Comparison of ENCODE assay signal across 1 fruit fly cellular context in the genomic region with DNA sequence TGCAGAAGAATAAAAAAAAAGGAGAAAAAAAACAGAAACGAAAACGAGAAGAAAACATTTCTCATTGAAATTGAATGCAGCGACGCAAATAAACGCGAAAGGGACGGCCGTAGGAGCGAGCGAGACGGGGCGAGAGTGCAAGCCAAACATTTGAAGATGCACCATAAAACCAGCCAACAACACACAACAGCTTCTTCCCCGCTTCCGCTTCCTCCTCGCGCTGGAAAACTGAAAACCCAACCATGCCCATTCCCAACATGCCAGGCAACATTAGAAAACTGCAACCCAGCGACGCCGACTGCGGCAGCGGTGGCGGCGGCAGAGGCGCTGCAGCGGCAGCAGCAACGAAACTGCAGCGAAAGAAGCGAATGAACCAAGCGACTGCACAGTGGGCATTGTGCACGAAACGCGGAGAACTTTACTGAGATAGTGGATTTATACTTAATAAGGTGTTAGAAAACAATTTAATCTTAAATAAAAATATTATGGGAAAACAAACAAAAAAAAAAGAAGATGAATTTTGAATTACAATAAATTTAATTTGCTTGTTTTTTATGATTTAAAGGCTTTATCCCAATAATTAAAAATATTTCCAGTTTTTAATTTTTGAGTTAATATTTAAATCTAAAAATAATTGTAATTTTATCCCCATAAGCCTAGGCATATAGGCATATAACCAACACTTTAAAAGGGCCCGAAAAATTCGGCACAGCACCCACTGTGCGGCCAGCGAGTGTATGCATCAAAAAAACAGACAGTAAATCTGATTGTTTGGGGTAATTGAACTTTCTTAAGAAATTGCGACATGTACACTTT.
TF ChIP-seq lines count a peak whose summit lies in the region.

No protein-coding gene starts in this region.

TF ChIP-seq in whole organism, embryonic, 481 proteins besides CTCF, POLR2A, EP300 and RAD21 (continued from another document):
- TF ChIP-seq Blimp-1 (GFP tag; optimal IDR thresholded peaks at IDR 0.05; lab: Kevin White, UChicago) (peak; percentile 70), CG7987 (GFP tag; optimal IDR thresholded peaks at IDR 0.05; lab: Kevin White, UChicago) (no peak), CG4328 (GFP tag; optimal IDR thresholded peaks at IDR 0.05; lab: Kevin White, UChicago) (peak; percentile 12), sens (GFP tag; lab: Kevin White, UChicago) (peak; percentile 92), HLH4C (GFP tag; IDR thresholded peaks at IDR 0.05; lab: Robert Waterston, UW; ENCODE audit: partially characterized antibody) (no peak), lilli (GFP tag; optimal IDR thresholded peaks at IDR 0.05; lab: Kevin White, UChicago) (peak; percentile 33), CG42726 (GFP tag; IDR thresholded peaks at IDR 0.05; lab: Robert Waterston, UW; ENCODE audit: partially characterized antibody) (no peak), Ets65A (GFP tag; lab: Kevin White, UChicago) (peak; percentile 71), da (GFP tag; optimal IDR thresholded peaks at IDR 0.05; lab: Kevin White, UChicago) (no peak), lab (GFP tag; optimal IDR thresholded peaks at IDR 0.05; lab: Kevin White, UChicago) (peak; percentile 33), CG32772 (GFP tag; IDR thresholded peaks at IDR 0.05; lab: Robert Waterston, UW) (peak; percentile 52; the same call in 1 of the 2 replicates)
